Worm (Caenorhabditis elegans): Measurements from ENCODE around the gene F48A11.4.

DNA sequence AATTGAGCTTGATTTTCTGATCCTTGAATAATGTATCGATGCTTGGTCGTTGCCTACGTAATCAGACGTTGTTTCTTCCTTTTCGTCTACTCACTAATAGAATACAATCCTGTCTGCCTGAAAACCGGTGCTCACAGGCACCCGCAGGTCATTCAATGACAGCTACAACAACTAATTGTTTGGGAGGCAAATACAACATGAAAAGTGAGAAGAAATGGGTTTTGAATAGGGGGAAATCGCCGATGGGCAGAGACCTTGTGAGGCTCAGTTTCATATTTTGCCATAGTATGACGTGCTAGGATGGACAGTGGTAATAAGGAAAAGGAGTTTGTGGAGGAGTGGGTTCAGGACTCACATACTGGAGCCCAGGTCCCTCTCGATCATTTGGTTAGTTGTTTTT is 19.7 kb downstream of the F48A11.4 start, which contains the start of gene chs-2:
- TF ChIP-seq ama-1 (optimal IDR thresholded peaks at IDR 0.05) (no peak), aha-1 (tag; optimal IDR thresholded peaks at IDR 0.05) (no peak), skn-1 (tag; optimal IDR thresholded peaks at IDR 0.05) (no peak), pqm-1 (tag; optimal IDR thresholded peaks at IDR 0.05) (no peak), ztf-4 (tag; optimal IDR thresholded peaks at IDR 0.05) (no peak), lsy-2 (tag; optimal IDR thresholded peaks at IDR 0.05) (no peak), unc-130 (tag; optimal IDR thresholded peaks at IDR 0.05) (no peak), lir-3 (tag; optimal IDR thresholded peaks at IDR 0.05; ENCODE audit: poor library complexity) (no peak), nhr-28 (tag; optimal IDR thresholded peaks at IDR 0.05) (no peak), elt-3 (tag; optimal IDR thresholded peaks at IDR 0.05) (no peak), nhr-90 (tag; optimal IDR thresholded peaks at IDR 0.05; ENCODE audit: poor library complexity) (no peak), nhr-76 (tag; optimal IDR thresholded peaks at IDR 0.05) (no peak), nhr-12 (tag; optimal IDR thresholded peaks at IDR 0.05) (no peak), hlh-17 (GFP tag; optimal IDR thresholded peaks at IDR 0.05; ENCODE audit: borderline replicate concordance) (no peak)
